Fruit fly (Drosophila melanogaster) whole organism, pupa: ENCODE measurements around the gene Prm.

Experiments used
- CG10348 ChIP-seq: fragments of 200-800 bp; sonication (Bioruptor generic); IDR thresholded peaks from 2 replicates; pipeline ENCODE4 v1.3.6; 2022; ENCODE audit warnings: missing biosample characterization, missing genetic modification characterization
- CG12605 ChIP-seq: fragments of 200-800 bp; sonication (Bioruptor generic); IDR thresholded peaks from 2 replicates; pipeline ENCODE4 v1.3.6; 2022; ENCODE audit warnings: missing biosample characterization, missing genetic modification characterization
- CG13204 ChIP-seq: fragments of 200-800 bp; sonication (Bioruptor generic); optimal IDR thresholded peaks from 2 replicates; lab custom pipeline; 2018; ENCODE audit warnings: missing biosample characterization, mild to moderate bottlenecking, missing genetic modification characterization, moderate library complexity
- CG14655 ChIP-seq: fragments of 200-800 bp; sonication (Bioruptor generic); optimal IDR thresholded peaks from 3 replicates; lab custom pipeline; 2017; ENCODE audit warnings: mild to moderate bottlenecking, missing biosample characterization, missing genetic modification reagents, missing genetic modification characterization
- CG15710 ChIP-seq: fragments of 200-800 bp; sonication (Bioruptor generic); optimal IDR thresholded peaks from 2 replicates; lab custom pipeline; 2018; ENCODE audit warnings: missing biosample characterization, mild to moderate bottlenecking, missing genetic modification characterization, moderate library complexity
- CG17806 ChIP-seq: fragments of 200-800 bp; sonication (Bioruptor generic); optimal IDR thresholded peaks from 2 replicates; lab custom pipeline; 2018; ENCODE audit warnings: missing biosample characterization, mild to moderate bottlenecking, missing genetic modification characterization, moderate library complexity
- CG32121 ChIP-seq: fragments of 200-800 bp; sonication (Bioruptor generic); IDR thresholded peaks from 2 replicates; pipeline ENCODE4 v1.3.6; 2022; ENCODE audit warnings: missing biosample characterization, missing genetic modification characterization
- CG34367 ChIP-seq: fragments of 200-800 bp; sonication (Bioruptor generic); optimal IDR thresholded peaks from 2 replicates; lab custom pipeline; 2018; ENCODE audit warnings: missing biosample characterization, mild to moderate bottlenecking, missing genetic modification characterization
- CG4496 ChIP-seq: fragments of 200-800 bp; sonication (Bioruptor generic); IDR thresholded peaks from 3 replicates; pipeline ENCODE4 v1.3.6; 2022; ENCODE audit warnings: missing biosample characterization, missing genetic modification characterization
- CG8159 ChIP-seq: fragments of 200-800 bp; sonication (Bioruptor generic); optimal IDR thresholded peaks from 3 replicates; lab custom pipeline; 2018; ENCODE audit warnings: missing biosample characterization, mild to moderate bottlenecking, missing genetic modification characterization, moderate library complexity
- CG8301 ChIP-seq: fragments of 200-800 bp; sonication (Bioruptor generic); optimal IDR thresholded peaks from 2 replicates; lab custom pipeline; 2018; ENCODE audit warnings: missing biosample characterization, mild to moderate bottlenecking, missing genetic modification characterization
- CG9948 ChIP-seq: fragments of 200-800 bp; sonication (Bioruptor generic); optimal IDR thresholded peaks from 2 replicates; lab custom pipeline; 2018; ENCODE audit warnings: missing biosample characterization, mild to moderate bottlenecking, missing genetic modification characterization, moderate library complexity
- D1 ChIP-seq: fragments of 200-800 bp; sonication (Bioruptor generic); optimal IDR thresholded peaks from 2 replicates; lab custom pipeline; 2018; ENCODE audit warnings: missing biosample characterization, mild to moderate bottlenecking, missing genetic modification characterization, moderate library complexity
- EcR ChIP-seq: fragments of 200-800 bp; sonication (Bioruptor generic); optimal IDR thresholded peaks from 3 replicates; lab custom pipeline; 2019; ENCODE audit warnings: missing biosample characterization, missing genetic modification characterization, mild to moderate bottlenecking, moderate library complexity, missing genetic modification reagents
- Ets98B ChIP-seq: fragments of 200-800 bp; sonication (Bioruptor generic); IDR thresholded peaks from 2 replicates; pipeline ENCODE4 v1.3.6; 2022; ENCODE audit warnings: missing biosample characterization, missing genetic modification characterization
- Pif1A ChIP-seq: fragments of 200-800 bp; sonication (Bioruptor generic); optimal IDR thresholded peaks from 3 replicates; lab custom pipeline; 2016; ENCODE audit warnings: missing biosample characterization, missing genetic modification characterization
- Snoo ChIP-seq: fragments of 200-800 bp; sonication (Bioruptor generic); optimal IDR thresholded peaks from 3 replicates; lab custom pipeline; 2017; ENCODE audit warnings: missing biosample characterization, mild to moderate bottlenecking, missing genetic modification characterization, inconsistent platforms
- fd96Ca ChIP-seq: fragments of 200-800 bp; sonication (Bioruptor generic); IDR thresholded peaks from 3 replicates; pipeline ENCODE4 v1.3.6; 2022; ENCODE audit warnings: missing biosample characterization, missing genetic modification characterization
- gl ChIP-seq: fragments of 200-800 bp; sonication (Bioruptor generic); optimal IDR thresholded peaks from 2 replicates; lab custom pipeline; 2018; ENCODE audit warnings: missing biosample characterization, mild to moderate bottlenecking, missing genetic modification characterization
- rn ChIP-seq: fragments of 200-800 bp; sonication (Bioruptor generic); IDR thresholded peaks from 2 replicates; pipeline ENCODE4 v1.3.6; 2022; ENCODE audit warnings: missing biosample characterization, missing genetic modification characterization

Prm gene

DNA sequence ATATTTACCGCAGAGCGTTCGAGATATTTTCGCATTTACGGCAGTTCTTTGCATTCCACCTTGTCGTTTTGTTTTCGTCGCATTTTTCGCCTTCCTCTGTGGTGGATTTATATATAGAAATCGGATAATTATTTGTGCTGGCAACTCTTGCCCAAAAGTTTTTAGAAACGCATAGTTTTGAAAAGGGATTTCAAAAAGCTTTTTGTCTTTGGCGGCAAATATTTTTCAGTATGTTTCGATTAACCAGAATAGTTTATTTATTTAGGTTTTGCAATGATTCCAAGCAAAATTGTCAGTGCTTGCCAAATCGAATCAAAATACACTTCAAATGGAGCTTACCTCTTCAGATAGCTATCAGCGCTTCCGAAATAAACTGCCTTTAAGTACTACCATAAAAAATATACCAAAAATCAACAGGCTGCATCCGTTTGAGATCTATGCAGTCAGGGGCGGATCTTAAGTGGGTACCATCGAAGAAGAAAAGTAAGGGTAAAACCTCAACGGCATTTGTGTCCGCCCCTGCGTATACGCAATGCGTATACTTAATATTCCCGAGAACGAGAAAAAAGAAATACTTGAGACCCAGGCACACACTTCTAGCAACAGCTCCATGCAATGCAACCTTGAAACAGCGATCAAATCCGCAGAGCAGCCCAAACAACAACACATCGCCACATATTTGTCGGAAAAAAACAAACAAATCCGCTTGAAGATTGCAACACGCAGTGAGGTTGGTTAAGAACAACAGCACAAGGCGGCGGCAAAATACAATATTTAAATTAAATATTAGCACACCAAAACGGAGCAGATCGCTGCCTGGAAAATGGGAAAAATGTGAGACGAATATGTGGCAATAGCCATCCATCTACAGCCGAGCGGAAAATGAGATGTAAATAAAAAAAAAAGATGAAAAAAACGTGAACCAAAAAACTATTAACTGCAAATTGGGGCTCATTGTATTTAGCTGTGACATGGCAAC is 4.9 kb upstream of the Prm start, which contains the start of gene CG13306:
TSS of gene CG13306 (minus strand) at position 51 of the 979 bp plus-strand sequence.
- TF ChIP-seq CG12605 (GFP tag; lab: Robert Waterston, UW) = no peak
- TF ChIP-seq fd96Ca (GFP tag; lab: Robert Waterston, UW) = 0 out of 3 replicates have a peak, but pooled peaks have one; percentile 21

DNA sequence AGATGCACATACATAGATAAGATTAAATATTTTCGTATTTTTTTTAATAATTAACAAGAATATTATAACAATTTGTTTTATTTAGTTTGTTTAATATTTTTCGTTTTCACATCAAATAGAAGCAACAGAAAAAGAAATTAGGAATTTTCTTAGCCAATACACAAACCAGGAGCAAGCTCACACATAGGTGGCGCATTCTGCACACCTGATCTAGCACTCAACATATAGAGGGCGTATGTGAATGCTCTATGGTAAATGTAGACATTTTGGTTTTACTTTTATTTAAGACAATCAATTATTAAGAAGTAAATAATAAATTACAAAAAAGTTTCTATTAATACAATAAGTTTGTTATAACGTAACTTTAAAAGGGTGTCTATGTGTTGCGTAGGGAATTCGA is 3.7 kb upstream of the Prm start:
- TF ChIP-seq CG8159 (tag; lab: Kevin White, UChicago) (no peak), CG14655 (GFP tag; lab: Kevin White, UChicago) (no peak), CG17806 (tag; lab: Kevin White, UChicago) (no peak), CG12605 (GFP tag; lab: Robert Waterston, UW) (no peak), D1 (tag; lab: Kevin White, UChicago) (peak; percentile 91), CG10348 (GFP tag; lab: Robert Waterston, UW) (no peak), rn (GFP tag; lab: Robert Waterston, UW) (no peak), Snoo (tag; lab: Kevin White, UChicago) (no peak)

DNA sequence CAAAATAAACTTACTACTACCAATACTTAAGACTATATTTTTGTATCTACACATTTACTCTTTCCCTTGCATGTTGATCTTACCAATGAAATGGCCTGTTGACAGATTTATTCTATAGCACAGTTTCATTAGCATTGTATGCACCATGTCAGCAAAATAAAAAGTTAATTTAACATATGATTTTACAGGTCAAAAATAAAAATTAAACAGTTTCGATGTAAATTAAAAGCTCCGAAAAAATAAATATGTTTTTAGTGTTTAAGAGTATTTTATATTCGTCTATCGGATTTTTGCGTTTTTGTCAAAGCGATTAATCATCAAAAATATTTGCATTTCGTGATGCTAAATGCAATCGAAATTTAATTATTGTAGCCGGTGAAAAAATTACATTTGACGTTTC is 3.2 kb upstream of the Prm start:
- no peak for TF ChIP-seq Pif1A
- TF ChIP-seq CG14655 (GFP tag; lab: Kevin White, UChicago) = no peak
- TF ChIP-seq CG17806 (tag; lab: Kevin White, UChicago) = no peak
- no peak for TF ChIP-seq CG13204 (GFP tag; lab: Kevin White, UChicago)
- TF ChIP-seq Snoo (tag; lab: Kevin White, UChicago) = no peak
- TF ChIP-seq D1 (tag; lab: Kevin White, UChicago) = no peak
- no peak for TF ChIP-seq gl
- no peak for TF ChIP-seq EcR (GFP tag; lab: Kevin White, UChicago)
- TF ChIP-seq CG10348 (GFP tag; lab: Robert Waterston, UW) = no peak
- no peak for TF ChIP-seq CG8301 (tag; lab: Kevin White, UChicago)
- no peak for TF ChIP-seq CG15710
- TF ChIP-seq CG4496 (GFP tag; lab: Robert Waterston, UW) = no peak
- no peak for TF ChIP-seq CG12605 (GFP tag; lab: Robert Waterston, UW)
- no peak for TF ChIP-seq CG32121 (GFP tag; lab: Robert Waterston, UW)
- TF ChIP-seq CG8159 (tag; lab: Kevin White, UChicago) = no peak
- no peak for TF ChIP-seq CG9948 (tag; lab: Kevin White, UChicago)
- TF ChIP-seq Ets98B = no peak

DNA sequence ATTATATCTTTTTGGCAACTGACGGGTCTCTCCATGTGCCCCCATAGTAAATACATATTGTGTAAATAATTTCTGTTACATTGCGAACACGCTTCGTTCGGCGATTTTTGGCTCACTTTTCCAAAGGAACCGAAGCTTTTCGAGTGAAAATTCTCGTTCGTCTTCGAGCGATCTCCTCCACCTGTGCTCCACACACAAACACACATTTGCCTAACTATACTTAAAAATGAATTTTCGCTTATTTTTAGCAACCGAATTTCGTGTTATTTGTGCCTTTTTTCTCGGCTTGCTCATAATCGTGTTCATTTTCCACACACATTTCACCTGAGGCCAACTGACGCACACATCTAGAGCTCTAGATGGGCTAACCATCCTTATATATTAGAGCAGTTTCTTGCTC is 1.4 kb upstream of the Prm start:
- TF ChIP-seq CG32121 (GFP tag; lab: Robert Waterston, UW) (no peak), CG8301 (tag; lab: Kevin White, UChicago) (no peak), CG8159 (tag; lab: Kevin White, UChicago) (no peak), rn (GFP tag; lab: Robert Waterston, UW) (no peak), CG10348 (GFP tag; lab: Robert Waterston, UW) (no peak), Snoo (tag; lab: Kevin White, UChicago) (no peak), fd96Ca (GFP tag; lab: Robert Waterston, UW) (no peak), CG15710 (no peak), CG34367 (tag; lab: Kevin White, UChicago) (no peak), EcR (GFP tag; lab: Kevin White, UChicago) (no peak), gl (no peak), CG13204 (GFP tag; lab: Kevin White, UChicago) (no peak)

DNA sequence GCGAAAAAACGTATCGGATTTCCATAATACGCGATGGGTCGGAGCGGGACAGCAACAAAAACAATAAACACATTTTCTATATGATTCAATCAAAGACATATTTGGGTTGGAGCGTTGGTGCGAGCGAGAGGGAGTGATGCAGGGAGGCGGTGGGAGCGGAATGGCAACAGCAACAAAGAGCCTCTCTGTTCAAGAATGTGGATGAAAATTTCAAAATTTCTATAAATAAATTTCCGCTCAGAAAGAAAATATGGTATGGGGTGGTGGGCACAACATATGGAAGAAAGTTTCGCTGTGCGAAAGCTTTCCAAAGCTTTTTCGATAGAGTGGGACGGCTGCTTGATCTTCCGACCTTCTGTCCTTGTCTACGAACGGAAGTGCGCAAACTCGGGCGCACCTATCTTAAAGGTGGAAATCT is 4.0 kb downstream of the Prm start:
- TF ChIP-seq CG10348 (GFP tag; lab: Robert Waterston, UW) = no peak
- TF ChIP-seq CG32121 (GFP tag; lab: Robert Waterston, UW) = no peak
- TF ChIP-seq CG14655 (GFP tag; lab: Kevin White, UChicago) = no peak
- TF ChIP-seq CG13204 (GFP tag; lab: Kevin White, UChicago) = no peak
- no peak for TF ChIP-seq CG17806 (tag; lab: Kevin White, UChicago)
- TF ChIP-seq CG4496 (GFP tag; lab: Robert Waterston, UW) = peak; percentile 46; the same call in 1 of the 3 replicates
- TF ChIP-seq, all 21 proteins: peak for 1

DNA sequence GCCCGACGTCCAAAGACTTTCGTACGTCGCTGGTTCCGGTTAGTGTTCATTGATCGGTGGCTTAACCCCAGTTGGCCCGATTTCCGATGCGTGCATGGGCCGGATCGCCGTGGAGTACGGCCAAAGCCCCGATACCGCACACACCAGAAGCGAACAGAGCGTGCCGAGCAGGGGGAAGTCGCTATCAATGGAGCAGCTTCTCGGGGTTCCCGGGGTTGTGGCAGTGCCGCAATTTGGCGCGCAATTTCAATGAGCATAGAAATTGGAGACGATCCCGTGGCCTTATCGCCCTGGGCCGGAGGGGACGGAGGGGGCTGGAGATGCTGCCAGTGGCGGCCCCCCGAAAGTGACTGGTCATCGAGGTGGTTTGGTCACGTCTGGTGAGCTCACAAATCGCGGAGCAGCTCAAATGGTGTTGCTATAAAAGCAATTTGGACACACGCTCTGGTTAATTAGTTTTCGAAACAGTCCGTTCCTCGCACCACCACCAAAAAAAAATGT is 13.6 kb downstream of the Prm start, which contains the start of gene Cp16:
TSS of gene Cp16 (plus strand) at position 451 of the 501 bp plus-strand sequence.
- TF ChIP-seq gl (no peak), CG8301 (tag; lab: Kevin White, UChicago) (no peak), CG15710 (no peak), CG17806 (tag; lab: Kevin White, UChicago) (no peak)
